Worm (Caenorhabditis elegans) whole organism, late embryonic: Measurements from ENCODE around the gene C25H3.14.
A peak's percentile ranks its signal among the peaks of the same experiment; 100 is the strongest.

ENCODE experiments used
- C08G9.2 ChIP-seq: sonication (generic microtip); optimal IDR thresholded peaks from 2 replicates; lab custom pipeline; 2016; ENCODE audit warnings: mild to moderate bottlenecking, missing genetic modification characterization, moderate library complexity, missing compliant biosample characterization
- F13H6.1 ChIP-seq: sonication (generic microtip); optimal IDR thresholded peaks from 2 replicates; lab custom pipeline; 2016; ENCODE audit warnings: missing genetic modification characterization, missing compliant biosample characterization
- K02D7.2 ChIP-seq: sonication (generic microtip); optimal IDR thresholded peaks from 2 replicates; lab custom pipeline; 2017; ENCODE audit warnings: mild to moderate bottlenecking, missing genetic modification characterization, missing compliant biosample characterization
- ahr-1 ChIP-seq: sonication (generic microtip); optimal IDR thresholded peaks from 2 replicates; lab custom pipeline; 2016; ENCODE audit warnings: missing genetic modification characterization, missing compliant biosample characterization
- ama-1 ChIP-seq: fragments of 150-350 bp; optimal IDR thresholded peaks from 2 replicates; lab custom pipeline; 2014
- ceh-14 ChIP-seq: sonication (generic microtip); optimal IDR thresholded peaks from 2 replicates; lab custom pipeline; 2016; ENCODE audit warnings: missing genotype, missing genetic modification characterization, missing compliant biosample characterization
- ceh-18 ChIP-seq: sonication (generic microtip); optimal IDR thresholded peaks from 2 replicates; lab custom pipeline; 2016; ENCODE audit warnings: missing genetic modification characterization, missing compliant biosample characterization
- ceh-19 ChIP-seq: fragments of 200-800 bp; sonication (Bioruptor generic); optimal IDR thresholded peaks from 2 replicates; lab custom pipeline; 2018; ENCODE audit warnings: mild to moderate bottlenecking, missing genetic modification characterization, missing compliant biosample characterization
- ceh-2 ChIP-seq: sonication (generic microtip); optimal IDR thresholded peaks from 2 replicates; lab custom pipeline; 2016; ENCODE audit warnings: missing genotype, missing genetic modification characterization, missing compliant biosample characterization
- ceh-22 ChIP-seq: sonication (generic microtip); optimal IDR thresholded peaks from 2 replicates; lab custom pipeline; 2017; ENCODE audit warnings: missing biosample characterization, missing genetic modification characterization
- ceh-24 ChIP-seq: sonication (generic microtip); optimal IDR thresholded peaks from 2 replicates; lab custom pipeline; 2016; ENCODE audit warnings: mild to moderate bottlenecking, missing genetic modification characterization, missing compliant biosample characterization
- ceh-31 ChIP-seq: sonication (generic microtip); optimal IDR thresholded peaks from 2 replicates; lab custom pipeline; 2016; ENCODE audit warnings: missing genetic modification characterization, missing compliant biosample characterization
- ceh-34 ChIP-seq: sonication (generic microtip); optimal IDR thresholded peaks from 2 replicates; lab custom pipeline; 2016; ENCODE audit warnings: mild to moderate bottlenecking, missing genetic modification characterization, missing compliant biosample characterization
- ceh-45 ChIP-seq: fragments of 200-800 bp; sonication (Bioruptor generic); IDR thresholded peaks from 2 replicates; pipeline ENCODE4 v1.3.6; 2022; ENCODE audit warnings: missing genetic modification reagents, missing genetic modification characterization, missing compliant biosample characterization
- ceh-48 ChIP-seq: sonication (generic microtip); optimal IDR thresholded peaks from 2 replicates; lab custom pipeline; 2016; ENCODE audit warnings: missing genetic modification characterization, inconsistent platforms, missing compliant biosample characterization
- dmd-4 ChIP-seq: sonication (generic microtip); optimal IDR thresholded peaks from 2 replicates; lab custom pipeline; 2016; ENCODE audit warnings: borderline replicate concordance, missing genetic modification characterization, missing compliant biosample characterization
- dve-1 ChIP-seq: sonication (generic microtip); optimal IDR thresholded peaks from 2 replicates; lab custom pipeline; 2017; ENCODE audit warnings: antibody characterized with exemption, mild to moderate bottlenecking, missing genetic modification characterization, missing compliant biosample characterization
- ets-4 ChIP-seq: sonication (generic microtip); optimal IDR thresholded peaks from 2 replicates; lab custom pipeline; 2016; ENCODE audit warnings: missing genetic modification characterization, missing compliant biosample characterization
- fkh-10 ChIP-seq: fragments of 150-350 bp; optimal IDR thresholded peaks from 2 replicates; lab custom pipeline; 2014; ENCODE audit warnings: missing biosample characterization, missing genetic modification reagents, missing genetic modification characterization
- fkh-6 ChIP-seq: sonication (generic microtip); optimal IDR thresholded peaks from 2 replicates; lab custom pipeline; 2016; ENCODE audit warnings: missing genetic modification characterization, missing compliant biosample characterization
- madf-2 ChIP-seq: sonication (generic microtip); optimal IDR thresholded peaks from 2 replicates; lab custom pipeline; 2017; ENCODE audit warnings: missing genetic modification characterization, missing compliant biosample characterization
- nfya-1 ChIP-seq: sonication (generic microtip); optimal IDR thresholded peaks from 2 replicates; lab custom pipeline; 2017; ENCODE audit warnings: missing genetic modification characterization, mild to moderate bottlenecking, missing compliant biosample characterization, antibody characterized with exemption, moderate library complexity
- nhr-11 ChIP-seq: fragments of 150-350 bp; optimal IDR thresholded peaks from 2 replicates; lab custom pipeline; 2014; ENCODE audit warnings: missing biosample characterization, missing genetic modification characterization
- npax-4 ChIP-seq: sonication (generic microtip); optimal IDR thresholded peaks from 2 replicates; lab custom pipeline; 2016; ENCODE audit warnings: missing genetic modification characterization, missing compliant biosample characterization
- pag-3 ChIP-seq: sonication (generic microtip); optimal IDR thresholded peaks from 2 replicates; lab custom pipeline; 2016; ENCODE audit warnings: missing compliant biosample characterization, missing genetic modification characterization, borderline replicate concordance
- pax-1 ChIP-seq: fragments of 150-350 bp; optimal IDR thresholded peaks from 2 replicates; lab custom pipeline; 2014; ENCODE audit warnings: missing biosample characterization, missing genetic modification characterization
- pha-4 ChIP-seq: fragments of 150-350 bp; optimal IDR thresholded peaks from 2 replicates; lab custom pipeline; 2018; ENCODE audit warnings: missing biosample characterization, missing genetic modification reagents, missing genetic modification characterization
- ref-2 ChIP-seq: sonication (generic microtip); optimal IDR thresholded peaks from 2 replicates; lab custom pipeline; 2016; ENCODE audit warnings: missing genetic modification characterization, missing compliant biosample characterization
- rnt-1 ChIP-seq: sonication (generic microtip); optimal IDR thresholded peaks from 2 replicates; lab custom pipeline; 2016; ENCODE audit warnings: missing genetic modification characterization, missing compliant biosample characterization
- sdc-2 ChIP-seq: sonication (generic microtip); optimal IDR thresholded peaks from 2 replicates; lab custom pipeline; 2016; ENCODE audit warnings: missing genotype, missing genetic modification characterization, missing compliant biosample characterization
- sox-4 ChIP-seq: sonication (generic microtip); optimal IDR thresholded peaks from 2 replicates; lab custom pipeline; 2017; ENCODE audit warnings: mild to moderate bottlenecking, missing genetic modification characterization, inconsistent platforms, missing compliant biosample characterization
- tbx-2 ChIP-seq: sonication (generic microtip); optimal IDR thresholded peaks from 2 replicates; lab custom pipeline; 2016; ENCODE audit warnings: missing genetic modification characterization, missing compliant biosample characterization
- tbx-7 ChIP-seq: sonication (generic microtip); optimal IDR thresholded peaks from 2 replicates; lab custom pipeline; 2016; ENCODE audit warnings: missing genotype, missing genetic modification characterization, missing compliant biosample characterization
- ttx-3 ChIP-seq: sonication (generic microtip); optimal IDR thresholded peaks from 2 replicates; lab custom pipeline; 2016; ENCODE audit warnings: missing genetic modification reagents, missing genetic modification characterization, missing compliant biosample characterization
- unc-42 ChIP-seq: sonication (generic microtip); optimal IDR thresholded peaks from 2 replicates; lab custom pipeline; 2016; ENCODE audit warnings: missing genotype, missing genetic modification characterization, missing compliant biosample characterization
- unc-55 ChIP-seq: sonication (generic microtip); optimal IDR thresholded peaks from 2 replicates; lab custom pipeline; 2017; ENCODE audit warnings: missing biosample characterization, missing genetic modification reagents, missing genetic modification characterization
- zip-5 ChIP-seq: sonication (generic microtip); optimal IDR thresholded peaks from 2 replicates; lab custom pipeline; 2016; ENCODE audit warnings: missing genetic modification characterization, missing compliant biosample characterization

C25H3.14 gene

ce11 chrII:5694798-5695197, at the start of gene C25H3.14:
C25H3.14 (plus strand) TSS chrII:5695098.
- TF ChIP-seq ceh-18 (tag; lab: Kevin White, UChicago), result no peak
- no peak for TF ChIP-seq tbx-7 (tag; lab: Kevin White, UChicago)
- TF ChIP-seq tbx-2, result no peak
- no peak for TF ChIP-seq fkh-6 (tag; lab: Kevin White, UChicago)
- no peak for TF ChIP-seq ref-2
- no peak for TF ChIP-seq dve-1 (tag; lab: Kevin White, UChicago)
- no peak for TF ChIP-seq C08G9.2 (tag; lab: Kevin White, UChicago)
- no peak for TF ChIP-seq K02D7.2 (tag; lab: Kevin White, UChicago)
- no peak for TF ChIP-seq madf-2 (tag; lab: Kevin White, UChicago)
- no peak for TF ChIP-seq ceh-45

- TF ChIP-seq nhr-11 (tag; lab: Kevin White, UChicago), result no peak
- TF ChIP-seq ceh-19, result no peak
- no peak for TF ChIP-seq ama-1 (lab: Kevin White, UChicago)
Observed at ce11 chrII:5646942-5647341, 48.0 kb upstream of the C25H3.14 start, which contains the start of gene F59E12.9. F59E12.9 (minus strand) TSS chrII:5647042.

DNA sequence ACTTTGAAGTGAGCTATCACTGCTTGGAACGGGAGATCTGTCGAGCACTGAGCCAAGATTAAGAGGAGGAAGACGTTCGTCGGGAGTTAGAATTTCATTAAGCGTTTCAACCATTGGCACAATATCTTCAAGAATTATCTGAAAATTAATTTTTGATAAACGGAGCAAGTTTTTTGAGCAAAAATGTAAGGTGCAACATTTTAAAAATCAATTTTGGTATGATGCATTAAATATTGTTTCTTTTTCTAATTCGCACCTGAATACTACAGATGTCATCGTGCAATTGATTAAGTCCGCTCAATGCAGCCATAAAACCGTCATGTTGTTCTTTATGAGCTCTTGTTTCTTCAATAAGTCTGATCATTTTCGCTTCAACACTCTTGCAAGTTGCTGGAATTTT, 46.6 kb upstream of the C25H3.14 start, which contains the start of gene ddl-1:
TSS of gene ddl-1 (minus strand) at position 101 of the 400 bp plus-strand sequence.
- TF ChIP-seq pha-4, result no peak
- no peak for TF ChIP-seq nhr-11 (tag; lab: Kevin White, UChicago)
- no peak for TF ChIP-seq ttx-3 (tag; lab: Kevin White, UChicago)
- no peak for TF ChIP-seq fkh-10
- no peak for TF ChIP-seq pag-3 (tag; lab: Kevin White, UChicago)
- no peak for TF ChIP-seq ceh-24
- TF ChIP-seq sdc-2, result no peak
- no peak for TF ChIP-seq madf-2 (tag; lab: Kevin White, UChicago)
- TF ChIP-seq unc-55 (GFP tag; lab: Kevin White, UChicago), result no peak
- TF ChIP-seq ceh-22 (tag; lab: Kevin White, UChicago), result no peak
- no peak for TF ChIP-seq dmd-4 (tag; lab: Kevin White, UChicago)
- TF ChIP-seq fkh-6 (tag; lab: Kevin White, UChicago), result no peak
- no peak for TF ChIP-seq F13H6.1 (tag; lab: Kevin White, UChicago)
- no peak for TF ChIP-seq ahr-1

- TF ChIP-seq nfya-1 (tag; lab: Kevin White, UChicago) (peak; percentile 54), ama-1 (lab: Kevin White, UChicago) (no peak), npax-4 (tag; lab: Kevin White, UChicago) (no peak), ceh-2 (tag; lab: Kevin White, UChicago) (peak; percentile 78), ceh-48 (tag; lab: Kevin White, UChicago) (peak; percentile 28), rnt-1 (peak; percentile 72), sox-4 (no peak), zip-5 (tag; lab: Kevin White, UChicago) (peak; percentile 20), ceh-22 (tag; lab: Kevin White, UChicago) (no peak), tbx-7 (tag; lab: Kevin White, UChicago) (peak; percentile 11), ets-4 (tag; lab: Kevin White, UChicago) (peak; percentile 83), F13H6.1 (tag; lab: Kevin White, UChicago) (peak; percentile 20), unc-42 (tag; lab: Kevin White, UChicago) (no peak), ceh-34 (no peak), ceh-31 (tag; lab: Kevin White, UChicago) (peak; percentile 90), pax-1 (tag; lab: Kevin White, UChicago) (no peak), ceh-14 (tag; lab: Kevin White, UChicago) (peak; percentile 29), tbx-2 (peak; percentile 70), ref-2 (peak; percentile 38), C08G9.2 (tag; lab: Kevin White, UChicago) (peak; percentile 66)
Observed at ce11 chrII:5649236-5650004, 45.5 kb upstream of the C25H3.14 start, which contains the start of the genes sam-4, F59E12.17 and zyg-1. sam-4 (minus strand) TSS chrII:5649286. F59E12.17 (minus strand) TSS chrII:5649470. zyg-1 (plus strand) TSS chrII:5649748.
